Fruit fly (Drosophila melanogaster) whole organism, embryonic: ENCODE data around the gene CG14100.

ENCODE experiments used
- Abd-B ChIP-seq: fragments of 200-800 bp; sonication (Bioruptor generic); optimal IDR thresholded peaks from 2 replicates; lab custom pipeline; 2018; ENCODE audit warnings: missing biosample characterization, mild to moderate bottlenecking, missing genetic modification characterization, moderate library complexity
- Ada2b ChIP-seq: fragments of 200-800 bp; sonication (Bioruptor generic); IDR thresholded peaks from 2 replicates; pipeline ENCODE4 v1.3.6; 2022; ENCODE audit warnings: missing biosample characterization, missing genetic modification characterization
- CG1024 ChIP-seq: fragments of 200-800 bp; sonication (Bioruptor generic); IDR thresholded peaks from 2 replicates; pipeline ENCODE4 v1.3.6; 2022; ENCODE audit warnings: missing biosample characterization, missing genetic modification characterization
- CG10654 ChIP-seq: fragments of 200-800 bp; sonication (Bioruptor generic); optimal IDR thresholded peaks from 2 replicates; lab custom pipeline; 2016; ENCODE audit warnings: missing biosample characterization, missing genetic modification characterization
- CG11247 ChIP-seq: fragments of 200-800 bp; sonication (Bioruptor generic); IDR thresholded peaks from 2 replicates; pipeline ENCODE4 v1.3.6; 2022; ENCODE audit warnings: missing biosample characterization, missing genetic modification characterization
- CG11456 ChIP-seq: fragments of 200-800 bp; sonication (Bioruptor generic); IDR thresholded peaks from 3 replicates; pipeline ENCODE4 v1.3.6; 2022; ENCODE audit warnings: missing biosample characterization, missing genetic modification characterization
- CG11504 ChIP-seq: fragments of 200-800 bp; sonication (Bioruptor generic); optimal IDR thresholded peaks from 3 replicates; lab custom pipeline; 2019; ENCODE audit warnings: missing biosample characterization, mild to moderate bottlenecking, missing genetic modification characterization, moderate library complexity
- CG12071 ChIP-seq: fragments of 200-800 bp; sonication (Bioruptor generic); optimal IDR thresholded peaks from 3 replicates; lab custom pipeline; 2018; ENCODE audit warnings: missing biosample characterization, mild to moderate bottlenecking, missing genetic modification characterization
- CG13624 ChIP-seq: fragments of 200-800 bp; sonication (Bioruptor generic); optimal IDR thresholded peaks from 2 replicates; lab custom pipeline; 2016; ENCODE audit warnings: missing biosample characterization, missing genetic modification characterization
- CG18262 ChIP-seq: fragments of 200-800 bp; optimal IDR thresholded peaks from 3 replicates; lab custom pipeline; 2019; ENCODE audit warnings: missing biosample characterization, mild to moderate bottlenecking, missing genetic modification characterization, moderate library complexity
- CG4854 ChIP-seq: fragments of 200-800 bp; sonication (Bioruptor generic); optimal IDR thresholded peaks from 2 replicates; lab custom pipeline; 2016; ENCODE audit warnings: missing biosample characterization, missing genetic modification characterization, inconsistent platforms
- CG5180 ChIP-seq: fragments of 200-800 bp; sonication (Bioruptor generic); optimal IDR thresholded peaks from 3 replicates; lab custom pipeline; 2017; ENCODE audit warnings: missing biosample characterization, missing genetic modification characterization, mild to moderate bottlenecking, moderate library complexity, missing genetic modification reagents
- CG6654 ChIP-seq: fragments of 200-800 bp; sonication (Bioruptor generic); optimal IDR thresholded peaks from 2 replicates; lab custom pipeline; 2017; ENCODE audit warnings: missing biosample characterization, mild to moderate bottlenecking, missing genetic modification characterization
- CG6765 ChIP-seq: fragments of 200-800 bp; sonication (Bioruptor generic); optimal IDR thresholded peaks from 3 replicates; lab custom pipeline; 2017; ENCODE audit warnings: missing biosample characterization, mild to moderate bottlenecking, missing genetic modification characterization
- CG7786 ChIP-seq: fragments of 200-800 bp; sonication (Bioruptor generic); optimal IDR thresholded peaks from 2 replicates; lab custom pipeline; 2016; ENCODE audit warnings: missing biosample characterization, missing genetic modification characterization
- CG7928 ChIP-seq: fragments of 200-800 bp; sonication (Bioruptor generic); optimal IDR thresholded peaks from 2 replicates; lab custom pipeline; 2017; ENCODE audit warnings: missing biosample characterization, mild to moderate bottlenecking, missing genetic modification characterization
- CG9609 ChIP-seq: fragments of 200-800 bp; sonication (Bioruptor generic); optimal IDR thresholded peaks from 3 replicates; lab custom pipeline; 2016; ENCODE audit warnings: missing biosample characterization, missing genetic modification characterization
- CG9876 ChIP-seq: fragments of 200-800 bp; sonication (Bioruptor generic); optimal IDR thresholded peaks from 2 replicates; lab custom pipeline; 2016; ENCODE audit warnings: missing biosample characterization, missing genetic modification characterization
- CoRest ChIP-seq: fragments of 200-800 bp; sonication (Bioruptor generic); optimal IDR thresholded peaks from 3 replicates; lab custom pipeline; 2018; ENCODE audit warnings: missing biosample characterization, mild to moderate bottlenecking, missing genetic modification characterization, moderate library complexity
- ERR ChIP-seq: fragments of 200-800 bp; sonication (Bioruptor generic); optimal IDR thresholded peaks from 2 replicates; lab custom pipeline; 2016; ENCODE audit warnings: missing biosample characterization, missing genetic modification characterization
- Eip74EF ChIP-seq, 2 experiments: fragments of 200-800 bp in 1 of 2; fragments of >200 bp in 1 of 2; sonication (Bioruptor generic) in 1 of 2; optimal IDR thresholded peaks; 2 replicates each; lab custom pipeline; 2017 to 2019; ENCODE audit warnings: missing biosample characterization in 2 of 2, missing genetic modification characterization in 2 of 2, mild to moderate bottlenecking in 1 of 2, moderate library complexity in 1 of 2
- Ets97D ChIP-seq: fragments of 200-800 bp; sonication (Bioruptor generic); optimal IDR thresholded peaks from 3 replicates; lab custom pipeline; 2016; ENCODE audit warnings: missing biosample characterization, missing genetic modification characterization
- Fer3 ChIP-seq: fragments of 200-800 bp; sonication (Bioruptor generic); optimal IDR thresholded peaks from 2 replicates; lab custom pipeline; 2018; ENCODE audit warnings: missing biosample characterization, mild to moderate bottlenecking, missing genetic modification characterization, moderate library complexity
- Gsc ChIP-seq: fragments of 200-800 bp; sonication (Bioruptor generic); IDR thresholded peaks from 2 replicates; pipeline ENCODE4 v1.3.6; 2022; ENCODE audit warnings: missing biosample characterization, missing genetic modification characterization
- HLH3B ChIP-seq: fragments of 200-800 bp; sonication (Bioruptor generic); IDR thresholded peaks from 2 replicates; pipeline ENCODE4 v1.3.6; 2022; ENCODE audit warnings: missing biosample characterization, missing genetic modification characterization
- Hr78 ChIP-seq, 2 experiments: fragments of 200-800 bp in 1 of 2; fragments of >200 bp in 1 of 2; sonication (Bioruptor generic) in 1 of 2; optimal IDR thresholded peaks; 2 replicates each; lab custom pipeline; 2017 to 2019; ENCODE audit warnings: missing biosample characterization in 2 of 2, missing genetic modification characterization in 2 of 2, mild to moderate bottlenecking in 1 of 2, moderate library complexity in 1 of 2
- NC2α ChIP-seq: fragments of 200-800 bp; sonication (Bioruptor generic); optimal IDR thresholded peaks from 2 replicates; lab custom pipeline; 2016; ENCODE audit warnings: missing biosample characterization, missing genetic modification characterization
- Poxn ChIP-seq: fragments of 200-800 bp; sonication (Bioruptor generic); IDR thresholded peaks from 2 replicates; pipeline ENCODE4 v1.3.6; 2022; ENCODE audit warnings: missing biosample characterization, missing genetic modification characterization
- Sry-δ ChIP-seq: fragments of 200-800 bp; sonication (Bioruptor generic); optimal IDR thresholded peaks from 2 replicates; lab custom pipeline; 2016; ENCODE audit warnings: missing biosample characterization, missing genetic modification characterization
- amos ChIP-seq: fragments of 200-800 bp; sonication (Bioruptor generic); IDR thresholded peaks from 2 replicates; pipeline ENCODE4 v1.3.6; 2022; ENCODE audit warnings: missing biosample characterization, missing genetic modification characterization; ENCODE audit not compliant: partially characterized antibody
- bigmax ChIP-seq: fragments of 200-800 bp; sonication (Bioruptor generic); optimal IDR thresholded peaks from 2 replicates; lab custom pipeline; 2018; ENCODE audit warnings: missing biosample characterization, mild to moderate bottlenecking, missing genetic modification characterization
- br ChIP-seq: fragments of >200 bp; optimal IDR thresholded peaks from 2 replicates; lab custom pipeline; 2017
- btn ChIP-seq: fragments of 200-800 bp; sonication (Bioruptor generic); optimal IDR thresholded peaks from 2 replicates; lab custom pipeline; 2016; ENCODE audit warnings: missing biosample characterization, missing genetic modification characterization
- cad ChIP-seq: fragments of >200 bp; optimal IDR thresholded peaks from 2 replicates; lab custom pipeline; 2017; ENCODE audit warnings: missing biosample characterization, missing genetic modification characterization
- eyg ChIP-seq: fragments of 200-800 bp; sonication (Bioruptor generic); optimal IDR thresholded peaks from 3 replicates; lab custom pipeline; 2016; ENCODE audit warnings: missing biosample characterization, missing genetic modification characterization
- fru ChIP-seq: fragments of >200 bp; optimal IDR thresholded peaks from 2 replicates; lab custom pipeline; 2017
- ftz-f1 ChIP-seq: fragments of 200-800 bp; sonication (Bioruptor generic); optimal IDR thresholded peaks from 2 replicates; lab custom pipeline; 2016; ENCODE audit warnings: missing biosample characterization, missing genetic modification characterization
- gro ChIP-seq: fragments of 200-800 bp; sonication (Bioruptor generic); optimal IDR thresholded peaks from 2 replicates; lab custom pipeline; 2016; ENCODE audit warnings: missing biosample characterization, missing genetic modification characterization
- hkb ChIP-seq, 2 experiments: fragments of 200-800 bp in 1 of 2; fragments of >200 bp in 1 of 2; sonication (Bioruptor generic) in 1 of 2; IDR thresholded peaks in 1 of 2; optimal IDR thresholded peaks in 1 of 2; 2 replicates each; pipeline versions ENCODE4 v1.3.6 to Lab custom; 2017 to 2022; ENCODE audit warnings: missing biosample characterization in 1 of 2, missing genetic modification characterization in 1 of 2
- lola ChIP-seq, 3 experiments: fragments of >200 bp in 2 of 3; fragments of 200-800 bp in 1 of 3; sonication (Bioruptor generic) in 1 of 3; optimal IDR thresholded peaks; 2 replicates each; lab custom pipeline; 2017 to 2019; ENCODE audit warnings: missing biosample characterization in 3 of 3, missing genetic modification characterization in 3 of 3, mild to moderate bottlenecking in 1 of 3, moderate library complexity in 1 of 3
- onecut ChIP-seq: fragments of 200-800 bp; sonication (Bioruptor generic); IDR thresholded peaks from 2 replicates; pipeline ENCODE4 v1.3.6; 2022; ENCODE audit warnings: missing biosample characterization, missing genetic modification characterization
- pb ChIP-seq: fragments of 200-800 bp; sonication (Bioruptor generic); optimal IDR thresholded peaks from 3 replicates; lab custom pipeline; 2016; ENCODE audit warnings: missing biosample characterization, missing genetic modification characterization
- peb ChIP-seq: fragments of 200-800 bp; sonication (Bioruptor generic); IDR thresholded peaks from 2 replicates; pipeline ENCODE4 v1.3.6; 2022; ENCODE audit warnings: missing biosample characterization, missing genetic modification characterization
- repo ChIP-seq: fragments of 200-800 bp; sonication (Bioruptor generic); optimal IDR thresholded peaks from 2 replicates; lab custom pipeline; 2016; ENCODE audit warnings: missing biosample characterization, missing genetic modification characterization
- shn ChIP-seq: fragments of 200-800 bp; sonication (Bioruptor generic); optimal IDR thresholded peaks from 3 replicates; lab custom pipeline; 2016; ENCODE audit warnings: missing biosample characterization, missing genetic modification characterization
- so ChIP-seq: fragments of 200-800 bp; sonication (Bioruptor generic); IDR thresholded peaks from 3 replicates; pipeline ENCODE4 v1.3.6; 2022; ENCODE audit warnings: missing biosample characterization, missing genetic modification characterization
- stc ChIP-seq: fragments of 200-800 bp; sonication (Bioruptor generic); IDR thresholded peaks from 2 replicates; pipeline ENCODE4 v1.3.6; 2022; ENCODE audit warnings: missing biosample characterization, missing genetic modification characterization
- sug ChIP-seq: fragments of 200-800 bp; optimal IDR thresholded peaks from 2 replicates; lab custom pipeline; 2019; ENCODE audit warnings: missing biosample characterization, mild to moderate bottlenecking, missing genetic modification characterization, moderate library complexity
- tgo ChIP-seq: fragments of 200-800 bp; sonication (Bioruptor generic); IDR thresholded peaks from 3 replicates; pipeline ENCODE4 v1.3.6; 2022; ENCODE audit warnings: missing biosample characterization, missing genetic modification characterization
- zfh1 ChIP-seq: fragments of 200-800 bp; sonication (Bioruptor generic); IDR thresholded peaks from 3 replicates; pipeline ENCODE4 v1.3.6; 2022; ENCODE audit warnings: missing biosample characterization, missing genetic modification characterization
- zfh2 ChIP-seq: fragments of 200-800 bp; sonication (Bioruptor generic); optimal IDR thresholded peaks from 2 replicates; lab custom pipeline; 2016; ENCODE audit warnings: missing biosample characterization, missing genetic modification characterization

The CG14100 gene

DNA sequence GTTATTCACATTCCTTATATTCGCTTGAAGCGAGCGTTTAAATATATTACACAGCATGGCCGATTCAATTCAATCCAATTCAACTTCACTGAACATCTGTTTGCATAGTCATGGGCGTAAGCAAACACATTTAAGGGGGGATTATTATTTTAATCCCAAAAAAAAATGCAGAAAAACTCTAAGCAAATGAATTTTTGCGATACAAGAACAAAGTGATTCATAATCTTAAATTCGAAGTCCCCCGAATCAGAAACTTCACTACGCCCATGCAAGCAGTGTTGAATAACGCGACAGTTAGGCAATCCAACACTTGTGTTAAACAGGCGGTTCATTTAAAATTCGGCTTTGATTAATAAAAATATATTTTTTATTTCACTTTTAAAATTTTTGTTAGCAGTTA, at the start of gene CG14100:
Gene CG14100 (minus strand): TSS at position 103 of the 400 bp plus-strand sequence.
- TF ChIP-seq CG9876 (GFP tag; lab: Kevin White, UChicago) = peak; percentile 100
- peak; percentile 97 for TF ChIP-seq CG6654 (GFP tag; lab: Kevin White, UChicago)
- peak; percentile 46; the same call in 1 of the 2 replicates for TF ChIP-seq amos (GFP tag; lab: Robert Waterston, UW)
- TF ChIP-seq CG1024 (GFP tag; lab: Robert Waterston, UW) = peak; percentile 100
- TF ChIP-seq Eip74EF (GFP tag; optimal IDR thresholded peaks at IDR 0.05; lab: Kevin White, UChicago) = peak in 1 of 2 experiments; percentile 100
- peak; percentile 100 for TF ChIP-seq CG6765 (GFP tag; lab: Kevin White, UChicago)
- peak; percentile 100 for TF ChIP-seq CG4854 (GFP tag; lab: Kevin White, UChicago)
- TF ChIP-seq zfh1 (GFP tag; lab: Robert Waterston, UW) = peak; percentile 100
- TF ChIP-seq Abd-B = peak; percentile 100
- peak; percentile 100 for TF ChIP-seq ERR (GFP tag; lab: Kevin White, UChicago)
- peak; percentile 100 for TF ChIP-seq repo
- peak; percentile 100 for TF ChIP-seq CG10654 (GFP tag; lab: Kevin White, UChicago)
- TF ChIP-seq CG12071 (GFP tag; lab: Kevin White, UChicago) = peak; percentile 100
- peak; percentile 100 for TF ChIP-seq CG13624
- TF ChIP-seq ftz-f1 (GFP tag; lab: Kevin White, UChicago) = peak; percentile 98
- TF ChIP-seq HLH3B (GFP tag; lab: Robert Waterston, UW) = peak; percentile 100
- TF ChIP-seq br (lab: Kevin White, UChicago) = no peak
- TF ChIP-seq sug (tag; lab: Kevin White, UChicago) = peak; percentile 100
- no peak for TF ChIP-seq hkb (optimal IDR thresholded peaks at IDR 0.05; lab: Kevin White, UChicago)
- TF ChIP-seq hkb (GFP tag; IDR thresholded peaks at IDR 0.05; lab: Robert Waterston, UW) = peak; percentile 100
- TF ChIP-seq shn (GFP tag; lab: Kevin White, UChicago) = peak; percentile 100
- peak; percentile 98 for TF ChIP-seq Ets97D (GFP tag; lab: Kevin White, UChicago)
- peak; percentile 100 for TF ChIP-seq eyg (GFP tag; lab: Kevin White, UChicago)
- peak; percentile 100 for TF ChIP-seq CG11456
- TF ChIP-seq CG9609 (GFP tag; lab: Kevin White, UChicago) = peak; percentile 100
- TF ChIP-seq CoRest (tag; lab: Kevin White, UChicago) = peak; percentile 100
- peak; percentile 100 for TF ChIP-seq Ada2b (GFP tag; lab: Robert Waterston, UW)
- TF ChIP-seq gro = peak; percentile 100
- peak; percentile 100 for TF ChIP-seq Poxn (GFP tag; lab: Robert Waterston, UW)
- peak; percentile 100 for TF ChIP-seq zfh2 (GFP tag; lab: Kevin White, UChicago)
- TF ChIP-seq Hr78 (GFP tag; optimal IDR thresholded peaks at IDR 0.05; lab: Kevin White, UChicago) = peak in 1 of 2 experiments; percentile 98
- TF ChIP-seq lola (GFP tag; optimal IDR thresholded peaks at IDR 0.05; lab: Kevin White, UChicago) = peak in 1 of 3 experiments; percentile 100
- TF ChIP-seq cad (GFP tag; lab: Kevin White, UChicago) = no peak
- TF ChIP-seq stc (GFP tag; lab: Robert Waterston, UW) = peak; percentile 100
- TF ChIP-seq btn (GFP tag; lab: Kevin White, UChicago) = peak; percentile 100
- peak; percentile 100 for TF ChIP-seq peb
- TF ChIP-seq CG5180 (GFP tag; lab: Kevin White, UChicago) = peak; percentile 96
- peak; percentile 100 for TF ChIP-seq pb
- peak; percentile 96 for TF ChIP-seq CG7928
- peak; percentile 100 for TF ChIP-seq so (GFP tag; lab: Robert Waterston, UW)
- TF ChIP-seq onecut = peak; percentile 100
- TF ChIP-seq Fer3 = peak; percentile 100
- TF ChIP-seq CG11247 (GFP tag; lab: Robert Waterston, UW) = peak; percentile 100
- peak; percentile 100 for TF ChIP-seq CG18262 (tag; lab: Kevin White, UChicago)
- TF ChIP-seq Gsc = peak; percentile 100
- TF ChIP-seq CG11504 = peak; percentile 99
- TF ChIP-seq tgo (GFP tag; lab: Robert Waterston, UW) = peak; percentile 100
- peak; percentile 100 for TF ChIP-seq NC2α (GFP tag; lab: Kevin White, UChicago)
- no peak for TF ChIP-seq fru (lab: Kevin White, UChicago)
- TF ChIP-seq CG7786 (GFP tag; lab: Kevin White, UChicago) = peak; percentile 100
- TF ChIP-seq Sry-δ (GFP tag; lab: Kevin White, UChicago) = peak; percentile 94
- TF ChIP-seq bigmax (GFP tag; lab: Kevin White, UChicago) = peak; percentile 95
